Fruit fly (Drosophila melanogaster) whole organism, wandering third instar larva: Measurements from ENCODE around the gene CG33490.

Source experiments
- Abd-B ChIP-seq: fragments of >200 bp; optimal IDR thresholded peaks from 2 replicates; lab custom pipeline; 2017; ENCODE audit warnings: missing biosample characterization, missing genetic modification characterization
- CG32264 ChIP-seq: fragments of 200-800 bp; sonication (Bioruptor generic); optimal IDR thresholded peaks from 2 replicates; lab custom pipeline; 2016; ENCODE audit warnings: missing biosample characterization, missing genetic modification characterization
- CG9705 ChIP-seq: fragments of 200-800 bp; sonication (Bioruptor generic); optimal IDR thresholded peaks from 2 replicates; lab custom pipeline; 2018; ENCODE audit warnings: missing biosample characterization, mild to moderate bottlenecking, missing genetic modification characterization
- CrebA ChIP-seq: fragments of 200-800 bp; sonication (Bioruptor generic); optimal IDR thresholded peaks from 2 replicates; lab custom pipeline; 2016; ENCODE audit warnings: missing biosample characterization, mild to moderate bottlenecking, missing genetic modification characterization, borderline replicate concordance
- Dfd ChIP-seq: fragments of >200 bp; optimal IDR thresholded peaks from 2 replicates; lab custom pipeline; 2017; ENCODE audit warnings: missing biosample characterization, missing genetic modification characterization
- Dif ChIP-seq: fragments of 200-275, 200-300 bp; sonication (Bioruptor generic); optimal IDR thresholded peaks from 2 replicates; lab custom pipeline; 2018; ENCODE audit warnings: missing biosample characterization, missing genetic modification characterization; ENCODE audit not compliant: partially characterized antibody
- GATAd ChIP-seq: sonication (Bioruptor generic); optimal IDR thresholded peaks from 2 replicates; lab custom pipeline; 2016; ENCODE audit warnings: missing biosample characterization, missing genetic modification characterization
- HLH106 ChIP-seq: fragments of 200-800 bp; optimal IDR thresholded peaks from 3 replicates; lab custom pipeline; 2019; ENCODE audit warnings: missing biosample characterization, mild to moderate bottlenecking, missing genetic modification characterization, moderate library complexity
- Hnf4 ChIP-seq: fragments of 200-800 bp; sonication (Bioruptor generic); optimal IDR thresholded peaks from 2 replicates; lab custom pipeline; 2016; ENCODE audit warnings: missing biosample characterization, mild to moderate bottlenecking, missing genetic modification characterization
- Hr78 ChIP-seq: fragments of >200 bp; optimal IDR thresholded peaks from 2 replicates; lab custom pipeline; 2017; ENCODE audit warnings: missing biosample characterization, missing genetic modification characterization
- Hr83 ChIP-seq: fragments of 200-300 bp; sonication (Bioruptor generic); optimal IDR thresholded peaks from 2 replicates; lab custom pipeline; 2016; ENCODE audit warnings: missing biosample characterization, mild to moderate bottlenecking, missing genetic modification characterization, moderate library complexity; ENCODE audit not compliant: poor library complexity, severe bottlenecking
- Jra ChIP-seq: sonication (Bioruptor generic); optimal IDR thresholded peaks from 2 replicates; lab custom pipeline; 2016; ENCODE audit warnings: missing biosample characterization, missing genetic modification characterization
- Mio ChIP-seq: sonication (Bioruptor generic); optimal IDR thresholded peaks from 2 replicates; lab custom pipeline; 2016; ENCODE audit warnings: missing biosample characterization, missing genetic modification characterization
- Myc ChIP-seq: fragments of >200 bp; optimal IDR thresholded peaks from 2 replicates; lab custom pipeline; 2017
- N ChIP-seq: fragments of >200 bp; optimal IDR thresholded peaks from 2 replicates; lab custom pipeline; 2018; ENCODE audit warnings: missing biosample characterization, missing external identifiers, missing genetic modification characterization
- OdsH ChIP-seq: fragments of 200-800 bp; sonication (Bioruptor generic); optimal IDR thresholded peaks from 2 replicates; lab custom pipeline; 2016; ENCODE audit warnings: missing biosample characterization, mild to moderate bottlenecking, missing genetic modification characterization
- Rel ChIP-seq, 2 experiments: fragments of 200-800 bp; sonication (Bioruptor generic) in 1 of 2; optimal IDR thresholded peaks; 2 replicates in 1 of 2; 3 replicates in 1 of 2; lab custom pipeline; 2016 to 2019; ENCODE audit warnings: mild to moderate bottlenecking in 2 of 2, missing biosample characterization in 2 of 2, missing genetic modification characterization in 2 of 2, moderate library complexity in 1 of 2
- Sp1 ChIP-seq: fragments of 200-800 bp; sonication (Bioruptor generic); optimal IDR thresholded peaks from 3 replicates; lab custom pipeline; 2019; ENCODE audit warnings: missing biosample characterization, mild to moderate bottlenecking, missing genetic modification characterization, moderate library complexity
- Vsx2 ChIP-seq: fragments of 200-300, 225-300 bp; sonication (Bioruptor generic); optimal IDR thresholded peaks from 2 replicates; lab custom pipeline; 2018; ENCODE audit warnings: missing biosample characterization, missing genetic modification characterization; ENCODE audit not compliant: partially characterized antibody
- br ChIP-seq: fragments of 200-800 bp; sonication (Bioruptor generic); optimal IDR thresholded peaks from 2 replicates; lab custom pipeline; 2016; ENCODE audit warnings: missing biosample characterization, missing genetic modification characterization
- brk ChIP-seq: fragments of 200-800 bp; sonication (Bioruptor generic); optimal IDR thresholded peaks from 2 replicates; lab custom pipeline; 2016; ENCODE audit warnings: missing biosample characterization, mild to moderate bottlenecking, missing genetic modification characterization
- dl ChIP-seq, 2 experiments: fragments of 175-275, 200-275 bp in 1 of 2; fragments of 200-275 bp in 1 of 2; sonication (Bioruptor generic); optimal IDR thresholded peaks; lab custom pipeline; 2018; ENCODE audit warnings: mild to moderate bottlenecking in 2 of 2, missing biosample characterization in 2 of 2, missing genetic modification characterization in 2 of 2, moderate library complexity in 2 of 2; ENCODE audit not compliant: partially characterized antibody in 2 of 2, insufficient read depth in 1 of 2
- dmrt93B ChIP-seq: fragments of 200-800 bp; sonication (Bioruptor generic); optimal IDR thresholded peaks from 2 replicates; lab custom pipeline; 2018; ENCODE audit warnings: missing biosample characterization, mild to moderate bottlenecking, missing genetic modification characterization
- dsf ChIP-seq: sonication (Bioruptor generic); optimal IDR thresholded peaks from 2 replicates; lab custom pipeline; 2016; ENCODE audit warnings: missing biosample characterization, missing genetic modification characterization, borderline replicate concordance
- ey ChIP-seq: fragments of 200-800 bp; sonication (Bioruptor generic); optimal IDR thresholded peaks from 2 replicates; lab custom pipeline; 2016; ENCODE audit warnings: missing biosample characterization, missing genetic modification characterization
- foxo ChIP-seq, 2 experiments: fragments of 200-800 bp; sonication (Bioruptor generic); optimal IDR thresholded peaks; 2 replicates in 1 of 2; 3 replicates in 1 of 2; lab custom pipeline; 2016 to 2017; ENCODE audit warnings: missing biosample characterization in 2 of 2, missing genetic modification characterization in 2 of 2
- fru ChIP-seq: fragments of 200-800 bp; sonication (Bioruptor generic); optimal IDR thresholded peaks from 3 replicates; lab custom pipeline; 2016; ENCODE audit warnings: missing biosample characterization, mild to moderate bottlenecking, missing genetic modification characterization
- h ChIP-seq: fragments of 200-800 bp; sonication (Bioruptor generic); optimal IDR thresholded peaks from 3 replicates; lab custom pipeline; 2016; ENCODE audit warnings: missing biosample characterization, mild to moderate bottlenecking, missing genetic modification characterization
- jim ChIP-seq: fragments of 175-275, 200-325 bp; sonication (Bioruptor generic); optimal IDR thresholded peaks from 2 replicates; lab custom pipeline; 2016; ENCODE audit warnings: missing biosample characterization, mild to moderate bottlenecking, missing genetic modification characterization
- lola ChIP-seq: fragments of >200 bp; optimal IDR thresholded peaks from 2 replicates; lab custom pipeline; 2017; ENCODE audit warnings: missing biosample characterization, missing genetic modification characterization
- pan ChIP-seq: fragments of >200 bp; optimal IDR thresholded peaks from 2 replicates; lab custom pipeline; 2017
- psq ChIP-seq: fragments of 200-800 bp; sonication (Bioruptor generic); optimal IDR thresholded peaks from 3 replicates; lab custom pipeline; 2017; ENCODE audit warnings: missing biosample characterization, mild to moderate bottlenecking, missing genetic modification characterization, moderate library complexity
- rgr ChIP-seq: fragments of 200-800 bp; sonication (Bioruptor generic); optimal IDR thresholded peaks from 3 replicates; lab custom pipeline; 2016; ENCODE audit warnings: missing biosample characterization, mild to moderate bottlenecking, missing genetic modification characterization
- sage ChIP-seq: fragments of 200-800 bp; sonication (Bioruptor generic); optimal IDR thresholded peaks from 2 replicates; lab custom pipeline; 2016; ENCODE audit warnings: missing biosample characterization, mild to moderate bottlenecking, missing genetic modification characterization
- sv ChIP-seq: fragments of 200-800 bp; sonication (Bioruptor generic); optimal IDR thresholded peaks from 3 replicates; lab custom pipeline; 2016; ENCODE audit warnings: missing biosample characterization, missing genetic modification characterization
- tai ChIP-seq: sonication (Bioruptor generic); optimal IDR thresholded peaks from 2 replicates; lab custom pipeline; 2016; ENCODE audit warnings: missing biosample characterization, missing genetic modification characterization
- usp ChIP-seq: fragments of >200 bp; optimal IDR thresholded peaks from 2 replicates; lab custom pipeline; 2017; ENCODE audit warnings: missing biosample characterization, missing genetic modification characterization
- woc ChIP-seq: sonication (Bioruptor generic); optimal IDR thresholded peaks from 2 replicates; lab custom pipeline; 2016; ENCODE audit warnings: missing biosample characterization, mild to moderate bottlenecking, missing genetic modification characterization

CG33490 gene

DNA sequence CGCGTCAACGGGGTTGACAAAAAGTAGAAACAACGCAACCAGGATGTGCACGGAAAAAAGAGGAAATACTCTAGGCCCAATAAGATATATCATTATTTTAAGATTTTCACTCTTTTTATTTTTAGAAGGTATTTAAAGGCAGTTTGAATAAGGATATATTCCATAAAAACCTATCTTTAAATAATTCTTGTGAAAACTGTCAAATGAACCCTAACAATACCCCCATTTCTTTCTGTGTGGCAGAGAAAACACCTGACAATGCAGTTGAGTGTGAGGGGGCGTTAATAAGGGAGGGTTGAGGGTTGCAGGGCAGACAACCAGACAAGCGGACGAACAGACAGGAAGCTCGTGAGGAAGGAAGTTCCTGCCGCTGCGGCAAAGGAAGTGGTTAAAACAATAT lies 22.5 kb downstream of the CG33490 start:
- TF ChIP-seq GATAd (GFP tag; lab: Kevin White, UChicago) (no peak), Vsx2 (no peak), psq (peak; percentile 12), dl (GFP tag; optimal IDR thresholded peaks at IDR 0.05; lab: Kevin White, UChicago; ENCODE audit: insufficient read depth in 1 of 2, partially characterized antibody in 2 of 2) (no peak), woc (GFP tag; lab: Kevin White, UChicago) (no peak), Mio (GFP tag; lab: Kevin White, UChicago) (no peak), sv (no peak), Myc (lab: Kevin White, UChicago) (no peak), h (GFP tag; lab: Kevin White, UChicago) (peak; percentile 26), Dif (GFP tag; lab: Kevin White, UChicago) (no peak), dsf (GFP tag; lab: Kevin White, UChicago) (no peak), Abd-B (no peak), usp (GFP tag; lab: Kevin White, UChicago) (no peak), Rel (GFP tag; optimal IDR thresholded peaks at IDR 0.05; lab: Kevin White, UChicago) (no peak), Rel (tag; optimal IDR thresholded peaks at IDR 0.05; lab: Kevin White, UChicago) (no peak), ey (GFP tag; lab: Kevin White, UChicago) (peak; percentile 39), OdsH (GFP tag; lab: Kevin White, UChicago) (peak; percentile 28), tai (no peak), Sp1 (GFP tag; lab: Kevin White, UChicago) (peak; percentile 29), pan (no peak), CG9705 (GFP tag; lab: Kevin White, UChicago) (no peak), Hr78 (GFP tag; lab: Kevin White, UChicago) (no peak), fru (GFP tag; lab: Kevin White, UChicago) (peak; percentile 46), Dfd (GFP tag; lab: Kevin White, UChicago) (no peak), CG32264 (GFP tag; lab: Kevin White, UChicago) (no peak), jim (GFP tag; lab: Kevin White, UChicago) (no peak), sage (GFP tag; lab: Kevin White, UChicago) (no peak), Hnf4 (peak; percentile 21), Hr83 (GFP tag; lab: Kevin White, UChicago) (no peak), lola (GFP tag; lab: Kevin White, UChicago) (no peak), brk (GFP tag; lab: Kevin White, UChicago) (peak; percentile 1), HLH106 (tag; lab: Kevin White, UChicago) (peak; percentile 23), rgr (GFP tag; lab: Kevin White, UChicago) (peak; percentile 43), N (no peak), CrebA (GFP tag; lab: Kevin White, UChicago) (no peak), foxo (GFP tag; optimal IDR thresholded peaks at IDR 0.05; lab: Kevin White, UChicago) (peak in 1 of 2 experiments; percentile 43), dmrt93B (GFP tag; lab: Kevin White, UChicago) (no peak), br (GFP tag; lab: Kevin White, UChicago) (peak; percentile 15), Jra (GFP tag; lab: Kevin White, UChicago) (no peak)

DNA sequence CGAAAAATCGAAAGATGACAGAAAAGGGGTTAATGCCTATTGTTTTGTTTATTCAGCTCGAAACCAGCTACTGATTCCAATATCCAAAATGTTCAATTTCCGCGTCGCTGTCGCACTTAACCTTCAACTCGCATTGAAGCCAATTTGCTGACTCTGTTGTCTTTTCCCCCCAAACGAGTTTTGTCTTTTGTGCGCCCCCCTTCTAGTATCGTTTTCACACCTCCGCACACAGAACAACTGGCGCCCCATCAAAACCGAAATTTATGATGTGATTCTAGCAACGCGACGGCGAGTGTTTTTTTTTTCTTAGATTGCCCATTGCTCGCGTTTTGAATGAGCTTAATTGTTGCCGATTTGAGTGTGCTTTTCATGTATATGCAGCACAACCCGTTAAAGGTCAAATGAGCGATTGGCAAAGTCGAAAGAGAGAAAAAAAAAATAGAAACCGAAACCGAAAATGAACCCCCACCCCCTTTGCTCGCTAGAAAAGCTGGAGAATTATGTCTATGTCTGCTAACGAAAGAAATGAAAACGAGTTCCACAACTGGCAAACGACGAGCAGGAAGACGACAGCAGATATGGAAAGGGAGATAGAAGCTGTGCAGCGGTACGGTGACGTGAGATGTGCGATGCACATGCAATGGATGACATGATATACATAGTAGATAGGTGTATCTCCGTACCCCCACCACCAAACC lies 24.0 kb downstream of the CG33490 start:
- TF ChIP-seq tai: no peak
- no peak for TF ChIP-seq Jra (GFP tag; lab: Kevin White, UChicago)
- no peak for TF ChIP-seq Vsx2
- TF ChIP-seq rgr (GFP tag; lab: Kevin White, UChicago): no peak
- TF ChIP-seq ey (GFP tag; lab: Kevin White, UChicago): no peak
- no peak for TF ChIP-seq Sp1 (GFP tag; lab: Kevin White, UChicago)
- no peak for TF ChIP-seq dsf (GFP tag; lab: Kevin White, UChicago)
- TF ChIP-seq Dfd (GFP tag; lab: Kevin White, UChicago): no peak
- TF ChIP-seq CG9705 (GFP tag; lab: Kevin White, UChicago): no peak
- TF ChIP-seq Rel (GFP tag; optimal IDR thresholded peaks at IDR 0.05; lab: Kevin White, UChicago): no peak
- no peak for TF ChIP-seq Rel (tag; optimal IDR thresholded peaks at IDR 0.05; lab: Kevin White, UChicago)
- TF ChIP-seq CG32264 (GFP tag; lab: Kevin White, UChicago): no peak
- TF ChIP-seq, all 38 proteins: peak for 0
